Worm (Caenorhabditis elegans): ENCODE results near the gene cnx-1.
A peak's percentile ranks its signal among the peaks of the same experiment; 100 is the strongest.

cnx-1 gene

ce11 chrIII:9789607-9790073 is 27.3 kb downstream of the cnx-1 start, which contains the start of gene R10E11.5:
Gene R10E11.5, minus strand, starts transcription at chrIII:9789657.
- TF ChIP-seq drap-1 (GFP tag; optimal IDR thresholded peaks at IDR 0.05) (no peak), ceh-39 (tag; optimal IDR thresholded peaks at IDR 0.05) (no peak), tbx-8 (GFP tag; optimal IDR thresholded peaks at IDR 0.05) (no peak), blmp-1 (tag; optimal IDR thresholded peaks at IDR 0.05) (no peak), zip-8 (tag; optimal IDR thresholded peaks at IDR 0.05) (no peak), ztf-11 (tag; optimal IDR thresholded peaks at IDR 0.05) (no peak), elt-1 (tag; optimal IDR thresholded peaks at IDR 0.05; ENCODE audit: borderline replicate concordance, insufficient read depth) (no peak), mab-5 (tag; optimal IDR thresholded peaks at IDR 0.05) (no peak), ham-2 (GFP tag; optimal IDR thresholded peaks at IDR 0.05) (no peak), lin-32 (GFP tag; optimal IDR thresholded peaks at IDR 0.05) (no peak), bed-3 (GFP tag; optimal IDR thresholded peaks at IDR 0.05) (no peak), unc-120 (tag; optimal IDR thresholded peaks at IDR 0.05; ENCODE audit: poor library complexity, severe bottlenecking) (no peak)

ce11 chrIII:9789083-9789482 is 27.9 kb downstream of the cnx-1 start:
- TF ChIP-seq M03D4.4 (tag; optimal IDR thresholded peaks at IDR 0.05) (no peak), sem-2 (GFP tag; optimal IDR thresholded peaks at IDR 0.05) (no peak), cnd-1 (tag; optimal IDR thresholded peaks at IDR 0.05) (no peak), blmp-1 (tag; optimal IDR thresholded peaks at IDR 0.05) (no peak), mls-2 (tag; optimal IDR thresholded peaks at IDR 0.05) (no peak), ceh-39 (tag; optimal IDR thresholded peaks at IDR 0.05) (no peak), lin-32 (GFP tag; optimal IDR thresholded peaks at IDR 0.05) (no peak)

- TF ChIP-seq sem-2 (GFP tag; optimal IDR thresholded peaks at IDR 0.05) (no peak), hlh-1 (tag; optimal IDR thresholded peaks at IDR 0.05) (no peak), nhr-2 (tag; optimal IDR thresholded peaks at IDR 0.05) (no peak), ces-1 (GFP tag; optimal IDR thresholded peaks at IDR 0.05) (no peak), lin-32 (GFP tag; optimal IDR thresholded peaks at IDR 0.05) (no peak), mab-5 (tag; optimal IDR thresholded peaks at IDR 0.05) (no peak), ceh-43 (GFP tag; optimal IDR thresholded peaks at IDR 0.05) (no peak), mep-1 (tag; optimal IDR thresholded peaks at IDR 0.05) (no peak)
Observed at ce11 chrIII:9786776-9787175, 30.2 kb downstream of the cnx-1 start.

- no peak for TF ChIP-seq mep-1 (tag; optimal IDR thresholded peaks at IDR 0.05)
- TF ChIP-seq ceh-43 (GFP tag; optimal IDR thresholded peaks at IDR 0.05) = peak; percentile 12
- no peak for TF ChIP-seq ztf-11 (tag; optimal IDR thresholded peaks at IDR 0.05)
- TF ChIP-seq mls-2 (tag; optimal IDR thresholded peaks at IDR 0.05) = peak; percentile 40
- TF ChIP-seq tbx-8 (GFP tag; optimal IDR thresholded peaks at IDR 0.05) = no peak
- no peak for TF ChIP-seq lsy-2 (tag; optimal IDR thresholded peaks at IDR 0.05)
- TF ChIP-seq unc-120 (tag; optimal IDR thresholded peaks at IDR 0.05; ENCODE audit: poor library complexity, severe bottlenecking) = no peak
- no peak for TF ChIP-seq ceh-39 (tag; optimal IDR thresholded peaks at IDR 0.05)
- TF ChIP-seq nhr-2 (tag; optimal IDR thresholded peaks at IDR 0.05) = no peak
Observed at ce11 chrIII:9783133-9783590, 33.8 kb downstream of the cnx-1 start.

- no peak for TF ChIP-seq snpc-4 (tag; optimal IDR thresholded peaks at IDR 0.05)
- TF ChIP-seq mls-2 (tag; optimal IDR thresholded peaks at IDR 0.05) = no peak
- no peak for TF ChIP-seq ceh-83 (GFP tag; optimal IDR thresholded peaks at IDR 0.05)
- no peak for TF ChIP-seq ceh-39 (tag; optimal IDR thresholded peaks at IDR 0.05)
- TF ChIP-seq zip-8 (tag; optimal IDR thresholded peaks at IDR 0.05) = no peak
- no peak for TF ChIP-seq sem-2 (GFP tag; optimal IDR thresholded peaks at IDR 0.05)
- no peak for TF ChIP-seq ceh-43 (GFP tag; optimal IDR thresholded peaks at IDR 0.05)
- no peak for TF ChIP-seq ztf-11 (tag; optimal IDR thresholded peaks at IDR 0.05)
- no peak for TF ChIP-seq pha-4 (tag; optimal IDR thresholded peaks at IDR 0.05)
- no peak for TF ChIP-seq ham-2 (GFP tag; optimal IDR thresholded peaks at IDR 0.05)
- no peak for TF ChIP-seq unc-62 (GFP tag; optimal IDR thresholded peaks at IDR 0.05)
- TF ChIP-seq sptf-1 (tag; optimal IDR thresholded peaks at IDR 0.05) = no peak
- TF ChIP-seq unc-39 (tag; optimal IDR thresholded peaks at IDR 0.05) = no peak
- TF ChIP-seq nhr-237 (tag; optimal IDR thresholded peaks at IDR 0.05) = no peak
- TF ChIP-seq nhr-28 (tag; optimal IDR thresholded peaks at IDR 0.05) = no peak
- no peak for TF ChIP-seq mep-1 (tag; optimal IDR thresholded peaks at IDR 0.05)
- no peak for TF ChIP-seq nhr-76 (tag; optimal IDR thresholded peaks at IDR 0.05)
- no peak for TF ChIP-seq cnd-1 (tag; optimal IDR thresholded peaks at IDR 0.05)
Observed at ce11 chrIII:9782483-9783081, 34.4 kb downstream of the cnx-1 start, which contains the start of gene R10E11.6. Gene R10E11.6, plus strand, starts transcription at chrIII:9783006.
